Worm (Caenorhabditis elegans) whole organism, L3 larva: ENCODE results near the gene picc-1.

Experiments
- ama-1 ChIP-seq: fragments of 150-350 bp; optimal IDR thresholded peaks from 2 replicates; lab custom pipeline; 2018
- daf-12 ChIP-seq: fragments of 150-350 bp; optimal IDR thresholded peaks from 2 replicates; lab custom pipeline; 2014; ENCODE audit warnings: missing biosample characterization, missing genetic modification reagents, missing genetic modification characterization
- fkh-2 ChIP-seq: fragments of 150-350 bp; optimal IDR thresholded peaks from 2 replicates; lab custom pipeline; 2014; ENCODE audit warnings: missing biosample characterization, missing genetic modification reagents, missing genetic modification characterization
- nhr-28 ChIP-seq: fragments of 150-350 bp; optimal IDR thresholded peaks from 2 replicates; lab custom pipeline; 2014; ENCODE audit warnings: missing biosample characterization, missing genetic modification characterization
- pqm-1 ChIP-seq: fragments of 150-350 bp; optimal IDR thresholded peaks from 2 replicates; lab custom pipeline; 2017; ENCODE audit warnings: missing biosample characterization, missing genetic modification characterization, inconsistent platforms
- unc-62 ChIP-seq: fragments of 150-350 bp; sonication (generic microtip); optimal IDR thresholded peaks from 4 replicates; lab custom pipeline; 2014; ENCODE audit warnings: missing biosample characterization, missing genetic modification reagents, missing genetic modification characterization
- ztf-11 ChIP-seq: fragments of 150-350 bp; optimal IDR thresholded peaks from 2 replicates; lab custom pipeline; 2014; ENCODE audit warnings: missing biosample characterization, missing genetic modification characterization

DNA sequence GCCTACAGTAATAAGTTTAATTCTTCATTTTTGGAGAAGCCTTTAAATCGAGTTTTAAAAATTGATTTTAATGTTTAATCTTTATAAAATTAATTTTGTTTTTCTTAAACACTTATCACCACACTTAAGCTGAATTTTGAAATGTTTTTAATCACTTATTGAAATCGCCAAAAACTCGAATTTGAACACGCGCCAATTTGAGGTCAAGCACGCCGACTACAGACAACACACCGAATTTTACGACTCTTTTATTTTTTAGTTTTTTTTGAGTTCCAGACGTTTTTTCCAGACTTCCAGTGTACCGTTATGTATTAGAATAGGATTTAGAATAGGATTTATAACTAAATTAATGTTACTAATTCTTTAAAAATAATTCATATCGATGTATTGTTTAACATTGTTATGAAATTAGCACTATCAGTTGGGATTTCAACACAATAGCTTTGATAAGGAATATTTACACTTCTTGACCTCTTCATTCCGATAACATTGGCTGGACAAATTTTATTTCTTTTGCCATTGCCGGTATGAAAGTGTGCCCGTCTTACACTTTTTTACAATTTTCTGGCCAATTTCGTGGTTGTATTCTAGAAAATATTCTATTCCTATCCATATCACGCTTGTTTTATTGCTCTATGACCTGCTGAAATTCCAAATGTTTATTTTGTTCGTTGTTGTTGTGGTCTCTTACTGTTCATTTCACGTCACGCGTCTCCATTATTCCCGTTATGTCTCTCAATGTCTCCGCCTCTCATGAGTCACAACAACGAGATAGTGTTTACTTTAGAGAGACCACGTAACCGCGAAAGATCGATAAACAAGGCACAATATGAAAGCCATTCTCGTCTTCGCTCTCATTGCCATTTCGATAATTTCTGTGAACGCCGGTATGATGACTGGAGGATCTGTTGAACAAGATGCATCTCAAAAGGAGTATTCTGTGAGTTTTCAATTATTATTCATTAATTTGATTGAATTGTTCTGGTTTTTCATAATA, 24.8 kb downstream of the picc-1 start, which contains the start of gene cpi-2:
- TF ChIP-seq unc-62 (GFP tag; lab: Kevin White, UChicago) (no peak), ztf-11 (tag; lab: Kevin White, UChicago) (no peak), ama-1 (lab: Kevin White, UChicago) (peak; percentile 81), pqm-1 (tag; lab: Kevin White, UChicago) (no peak), daf-12 (tag; lab: Kevin White, UChicago) (no peak), fkh-2 (tag; lab: Kevin White, UChicago) (no peak), nhr-28 (no peak)
